Fruit fly (Drosophila melanogaster) whole organism, embryonic: ENCODE measurements around the gene CG42393.

Experiments used
- Ada2b ChIP-seq: fragments of 200-800 bp; sonication (Bioruptor generic); IDR thresholded peaks from 2 replicates; pipeline ENCODE4 v1.3.6; 2022; ENCODE audit warnings: missing biosample characterization, missing genetic modification characterization
- Atf-2 ChIP-seq: fragments of 200-800 bp; sonication (Bioruptor generic); optimal IDR thresholded peaks from 2 replicates; lab custom pipeline; 2016; ENCODE audit warnings: missing biosample characterization, missing genetic modification characterization
- Bteb2 ChIP-seq: fragments of 200-800 bp; sonication (Bioruptor generic); optimal IDR thresholded peaks from 2 replicates; lab custom pipeline; 2016; ENCODE audit warnings: missing biosample characterization, missing genetic modification characterization
- CG10431 ChIP-seq: fragments of 200-800 bp; sonication (Bioruptor generic); optimal IDR thresholded peaks from 3 replicates; lab custom pipeline; 2018; ENCODE audit warnings: missing biosample characterization, mild to moderate bottlenecking, missing genetic modification characterization
- CG10543 ChIP-seq: fragments of 200-800 bp; sonication (Bioruptor generic); optimal IDR thresholded peaks from 3 replicates; lab custom pipeline; 2017; ENCODE audit warnings: missing biosample characterization, mild to moderate bottlenecking, missing genetic modification characterization, moderate library complexity
- CG10959 ChIP-seq: fragments of 200-800 bp; sonication (Bioruptor generic); IDR thresholded peaks from 2 replicates; pipeline ENCODE4 v1.3.6; 2022; ENCODE audit warnings: missing biosample characterization, missing genetic modification characterization
- CG11504 ChIP-seq: fragments of 200-800 bp; sonication (Bioruptor generic); optimal IDR thresholded peaks from 3 replicates; lab custom pipeline; 2019; ENCODE audit warnings: missing biosample characterization, mild to moderate bottlenecking, missing genetic modification characterization, moderate library complexity
- CG11723 ChIP-seq: fragments of 200-800 bp; sonication (Bioruptor generic); optimal IDR thresholded peaks from 2 replicates; lab custom pipeline; 2017; ENCODE audit warnings: missing biosample characterization, mild to moderate bottlenecking, missing genetic modification characterization
- CG12769 ChIP-seq: fragments of 200-800 bp; sonication (Bioruptor generic); optimal IDR thresholded peaks from 2 replicates; lab custom pipeline; 2019; ENCODE audit warnings: missing biosample characterization, mild to moderate bottlenecking, missing genetic modification characterization, moderate library complexity
- CG13894 ChIP-seq: fragments of 200-800 bp; sonication (Bioruptor generic); optimal IDR thresholded peaks from 3 replicates; lab custom pipeline; 2018; ENCODE audit warnings: missing biosample characterization, mild to moderate bottlenecking, missing genetic modification characterization, moderate library complexity
- CG15514 ChIP-seq: fragments of 200-800 bp; sonication (Bioruptor generic); optimal IDR thresholded peaks from 3 replicates; lab custom pipeline; 2017; ENCODE audit warnings: missing biosample characterization, missing genetic modification characterization, mild to moderate bottlenecking, moderate library complexity, missing genetic modification reagents
- CG16779 ChIP-seq: fragments of 200-800 bp; sonication (Bioruptor generic); IDR thresholded peaks from 2 replicates; pipeline ENCODE4 v1.3.6; 2022; ENCODE audit warnings: missing biosample characterization, missing genetic modification characterization
- CG17829 ChIP-seq: fragments of 200-800 bp; optimal IDR thresholded peaks from 2 replicates; lab custom pipeline; 2019; ENCODE audit warnings: missing biosample characterization, mild to moderate bottlenecking, missing genetic modification characterization, moderate library complexity
- CG18764 ChIP-seq: fragments of 200-800 bp; sonication (Bioruptor generic); optimal IDR thresholded peaks from 3 replicates; lab custom pipeline; 2016; ENCODE audit warnings: missing biosample characterization, missing genetic modification characterization
- CG2712 ChIP-seq: fragments of 200-800 bp; optimal IDR thresholded peaks from 3 replicates; lab custom pipeline; 2019; ENCODE audit warnings: missing biosample characterization, mild to moderate bottlenecking, missing genetic modification characterization, moderate library complexity
- CG31365 ChIP-seq: fragments of 200-800 bp; sonication (Bioruptor generic); optimal IDR thresholded peaks from 2 replicates; lab custom pipeline; 2018; ENCODE audit warnings: missing biosample characterization, mild to moderate bottlenecking, missing genetic modification characterization
- CG3838 ChIP-seq: fragments of 200-800 bp; sonication (Bioruptor generic); optimal IDR thresholded peaks from 3 replicates; lab custom pipeline; 2016; ENCODE audit warnings: missing biosample characterization, missing genetic modification characterization
- CG43689 ChIP-seq: fragments of 200-800 bp; sonication (Bioruptor generic); IDR thresholded peaks from 2 replicates; pipeline ENCODE4 v1.3.6; 2022; ENCODE audit warnings: missing biosample characterization, missing genetic modification characterization
- CG4404 ChIP-seq: fragments of 200-800 bp; sonication (Bioruptor generic); IDR thresholded peaks from 2 replicates; pipeline ENCODE4 v1.3.6; 2022; ENCODE audit warnings: missing biosample characterization, missing genetic modification characterization
- CG4707 ChIP-seq: fragments of 200-800 bp; sonication (Bioruptor generic); optimal IDR thresholded peaks from 2 replicates; lab custom pipeline; 2018; ENCODE audit warnings: missing biosample characterization, mild to moderate bottlenecking, missing genetic modification characterization, moderate library complexity
- CG7357 ChIP-seq: fragments of 200-800 bp; sonication (Bioruptor generic); IDR thresholded peaks from 3 replicates; pipeline ENCODE4 v1.3.6; 2022; ENCODE audit warnings: missing biosample characterization, missing genetic modification characterization
- CG7928 ChIP-seq: fragments of 200-800 bp; sonication (Bioruptor generic); optimal IDR thresholded peaks from 2 replicates; lab custom pipeline; 2017; ENCODE audit warnings: missing biosample characterization, mild to moderate bottlenecking, missing genetic modification characterization
- CG8290 ChIP-seq, 3 experiments: fragments of 200-800 bp; sonication (Bioruptor generic); optimal IDR thresholded peaks; 2 replicates each; lab custom pipeline; 2016 to 2019; ENCODE audit warnings: missing biosample characterization in 3 of 3, missing genetic modification characterization in 3 of 3, mild to moderate bottlenecking in 2 of 3, moderate library complexity in 1 of 3
- CG8359 ChIP-seq: fragments of 200-800 bp; sonication (Bioruptor generic); optimal IDR thresholded peaks from 2 replicates; lab custom pipeline; 2017; ENCODE audit warnings: missing biosample characterization, mild to moderate bottlenecking, missing genetic modification characterization, borderline replicate concordance
- Dbx ChIP-seq: fragments of 200-800 bp; sonication (Bioruptor generic); IDR thresholded peaks from 3 replicates; pipeline ENCODE4 v1.3.6; 2022; ENCODE audit warnings: missing biosample characterization, missing genetic modification characterization
- Elba2 ChIP-seq: fragments of 200-800 bp; sonication (Bioruptor generic); optimal IDR thresholded peaks from 3 replicates; lab custom pipeline; 2016; ENCODE audit warnings: missing biosample characterization, missing genetic modification characterization
- Hr78 ChIP-seq, 2 experiments: fragments of 200-800 bp in 1 of 2; fragments of >200 bp in 1 of 2; sonication (Bioruptor generic) in 1 of 2; optimal IDR thresholded peaks; 2 replicates each; lab custom pipeline; 2017 to 2019; ENCODE audit warnings: missing biosample characterization in 2 of 2, missing genetic modification characterization in 2 of 2, mild to moderate bottlenecking in 1 of 2, moderate library complexity in 1 of 2
- NC2β ChIP-seq: fragments of 200-800 bp; sonication (Bioruptor generic); optimal IDR thresholded peaks from 2 replicates; lab custom pipeline; 2016; ENCODE audit warnings: missing biosample characterization, missing genetic modification characterization
- Nf-YA ChIP-seq: fragments of 200-800 bp; sonication (Bioruptor generic); IDR thresholded peaks from 2 replicates; pipeline ENCODE4 v1.3.6; 2022; ENCODE audit warnings: missing biosample characterization, missing genetic modification characterization
- Nf-YB ChIP-seq: fragments of 200-800 bp; sonication (Bioruptor generic); optimal IDR thresholded peaks from 3 replicates; lab custom pipeline; 2019; ENCODE audit warnings: missing biosample characterization, mild to moderate bottlenecking, missing genetic modification characterization, moderate library complexity
- aop ChIP-seq: fragments of 200-800 bp; sonication (Bioruptor generic); IDR thresholded peaks from 2 replicates; pipeline ENCODE4 v1.3.6; 2022; ENCODE audit warnings: missing biosample characterization, missing genetic modification characterization
- bbx ChIP-seq: fragments of 200-800 bp; sonication (Bioruptor generic); IDR thresholded peaks from 2 replicates; pipeline ENCODE4 v1.3.6; 2022; ENCODE audit warnings: missing biosample characterization, missing genetic modification characterization; ENCODE audit not compliant: partially characterized antibody
- cato ChIP-seq: fragments of 200-800 bp; sonication (Bioruptor generic); optimal IDR thresholded peaks from 2 replicates; lab custom pipeline; 2016; ENCODE audit warnings: missing biosample characterization, missing genetic modification characterization, borderline replicate concordance
- dimm ChIP-seq: fragments of 200-800 bp; sonication (Bioruptor generic); IDR thresholded peaks from 2 replicates; pipeline ENCODE4 v1.3.6; 2022; ENCODE audit warnings: missing biosample characterization, missing genetic modification characterization
- emc ChIP-seq: fragments of 200-800 bp; sonication (Bioruptor generic); optimal IDR thresholded peaks from 2 replicates; lab custom pipeline; 2016; ENCODE audit warnings: missing biosample characterization, missing genetic modification characterization
- gsb-n ChIP-seq: fragments of 200-800 bp; sonication (Bioruptor generic); optimal IDR thresholded peaks from 3 replicates; lab custom pipeline; 2018; ENCODE audit warnings: missing biosample characterization, mild to moderate bottlenecking, missing genetic modification characterization
- hb ChIP-seq: fragments of 200-800 bp; sonication (Bioruptor generic); IDR thresholded peaks from 3 replicates; pipeline ENCODE4 v1.3.6; 2022; ENCODE audit warnings: missing biosample characterization, missing genetic modification characterization; ENCODE audit not compliant: partially characterized antibody
- jumu ChIP-seq: fragments of 200-800 bp; sonication (Bioruptor generic); optimal IDR thresholded peaks from 3 replicates; lab custom pipeline; 2016; ENCODE audit warnings: missing biosample characterization, missing genetic modification characterization
- klu ChIP-seq: fragments of 200-800 bp; sonication (Bioruptor generic); IDR thresholded peaks from 2 replicates; pipeline ENCODE4 v1.3.6; 2022; ENCODE audit warnings: missing biosample characterization, missing genetic modification characterization
- lbe ChIP-seq: fragments of 200-800 bp; sonication (Bioruptor generic); optimal IDR thresholded peaks from 2 replicates; lab custom pipeline; 2016; ENCODE audit warnings: missing biosample characterization, mild to moderate bottlenecking, missing genetic modification characterization
- otp ChIP-seq: fragments of 200-800 bp; sonication (Bioruptor generic); IDR thresholded peaks from 3 replicates; pipeline ENCODE4, ENCODE4 v1.3.6; 2022; ENCODE audit warnings: missing biosample characterization, missing genetic modification characterization
- pnt ChIP-seq: fragments of 200-800 bp; sonication (Bioruptor generic); optimal IDR thresholded peaks from 3 replicates; lab custom pipeline; 2016; ENCODE audit warnings: missing biosample characterization, missing genetic modification characterization
- sens ChIP-seq: fragments of 200-800 bp; sonication (Bioruptor generic); peaks from one replicate; lab custom pipeline; 2016; ENCODE audit warnings: missing biosample characterization, missing genetic modification characterization
- sug ChIP-seq: fragments of 200-800 bp; optimal IDR thresholded peaks from 2 replicates; lab custom pipeline; 2019; ENCODE audit warnings: missing biosample characterization, mild to moderate bottlenecking, missing genetic modification characterization, moderate library complexity
- vnd ChIP-seq: fragments of 200-800 bp; sonication (Bioruptor generic); IDR thresholded peaks from 3 replicates; pipeline ENCODE4 v1.3.6; 2022; ENCODE audit warnings: missing biosample characterization, missing genetic modification characterization; ENCODE audit not compliant: partially characterized antibody
- zfh2 ChIP-seq: fragments of 200-800 bp; sonication (Bioruptor generic); optimal IDR thresholded peaks from 2 replicates; lab custom pipeline; 2016; ENCODE audit warnings: missing biosample characterization, missing genetic modification characterization

The CG42393 gene

dm6 chr3L:18018553-18018952 is 24.0 kb upstream of the CG42393 start (continued):
- TF ChIP-seq bbx (GFP tag; lab: Robert Waterston, UW) (no peak), zfh2 (GFP tag; lab: Kevin White, UChicago) (no peak), aop (GFP tag; lab: Robert Waterston, UW) (no peak), Hr78 (GFP tag; optimal IDR thresholded peaks at IDR 0.05; lab: Kevin White, UChicago) (no peak), CG13894 (peak; percentile 77), cato (no peak), sens (GFP tag; lab: Kevin White, UChicago) (no peak), Dbx (GFP tag; lab: Robert Waterston, UW) (0 out of 3 replicates have a peak, but pooled peaks have one; percentile 37), Bteb2 (GFP tag; lab: Kevin White, UChicago) (no peak), CG7928 (GFP tag; lab: Kevin White, UChicago) (no peak), CG31365 (tag; lab: Kevin White, UChicago) (no peak), CG7357 (GFP tag; lab: Robert Waterston, UW) (no peak), hb (GFP tag; lab: Robert Waterston, UW) (no peak), CG11723 (GFP tag; lab: Kevin White, UChicago) (no peak), CG18764 (GFP tag; lab: Kevin White, UChicago) (no peak), vnd (GFP tag; lab: Robert Waterston, UW) (no peak), CG4404 (GFP tag; lab: Robert Waterston, UW) (no peak), CG10959 (no peak), Atf-2 (GFP tag; lab: Kevin White, UChicago) (no peak), CG12769 (peak; percentile 30), Nf-YB (GFP tag; lab: Kevin White, UChicago) (no peak), sug (tag; lab: Kevin White, UChicago) (no peak), CG8290 (GFP tag; optimal IDR thresholded peaks at IDR 0.05; lab: Kevin White, UChicago) (no peak), CG8290 (tag; optimal IDR thresholded peaks at IDR 0.05; lab: Kevin White, UChicago) (peak in 1 of 2 experiments; percentile 3)

- TF ChIP-seq jumu (GFP tag; lab: Kevin White, UChicago) (no peak), lbe (GFP tag; lab: Kevin White, UChicago) (peak; percentile 24), otp (GFP tag; lab: Robert Waterston, UW) (no peak)
- TF ChIP-seq, all 482 proteins: peak for 1
These were observed 23.5 kb upstream of the CG42393 start for dm6 chr3L:18018988-18019387.

dm6 chr3L:18019645-18020509 is 22.7 kb upstream of the CG42393 start:
- TF ChIP-seq CG10543 (GFP tag; lab: Kevin White, UChicago): peak; percentile 86
- TF ChIP-seq CG10431 (GFP tag; lab: Kevin White, UChicago): peak; percentile 87
- peak; percentile 61 for TF ChIP-seq CG8290 (GFP tag; optimal IDR thresholded peaks at IDR 0.05; lab: Kevin White, UChicago)
- TF ChIP-seq CG8290 (tag; optimal IDR thresholded peaks at IDR 0.05; lab: Kevin White, UChicago): peak; percentile 73 to 92
- no peak for TF ChIP-seq emc (GFP tag; lab: Kevin White, UChicago)
- peak; percentile 82 for TF ChIP-seq NC2β (GFP tag; lab: Kevin White, UChicago)
- TF ChIP-seq CG8359: peak; percentile 75
- TF ChIP-seq CG4707 (GFP tag; lab: Kevin White, UChicago): peak; percentile 92
- peak; percentile 69; the same call in 1 of the 2 replicates for TF ChIP-seq CG16779 (GFP tag; lab: Robert Waterston, UW)
- peak; percentile 83 for TF ChIP-seq CG2712
- peak; percentile 29 for TF ChIP-seq CG3838 (GFP tag; lab: Kevin White, UChicago)
- TF ChIP-seq pnt (GFP tag; lab: Kevin White, UChicago): peak; percentile 29
- TF ChIP-seq CG17829 (tag; lab: Kevin White, UChicago): peak; percentile 88
- TF ChIP-seq klu (GFP tag; lab: Robert Waterston, UW): no peak
- peak; percentile 81 for TF ChIP-seq CG11504 (tag; lab: Kevin White, UChicago)
- peak; percentile 88 for TF ChIP-seq CG15514
- peak; percentile 62 for TF ChIP-seq gsb-n (tag; lab: Kevin White, UChicago)
- peak; percentile 73 for TF ChIP-seq CG43689 (GFP tag; lab: Robert Waterston, UW)
- TF ChIP-seq Ada2b (GFP tag; lab: Robert Waterston, UW): peak; percentile 67; the same call in 1 of the 2 replicates
- peak; percentile 55; the same call in 1 of the 2 replicates for TF ChIP-seq dimm
- peak; percentile 76 for TF ChIP-seq Nf-YA (GFP tag; lab: Robert Waterston, UW)
- no peak for TF ChIP-seq Elba2 (GFP tag; lab: Kevin White, UChicago)
